Fruit fly (Drosophila melanogaster) whole organism: ENCODE data around the gene CG13724.

Experiments used
- CG8478 ChIP-seq: fragments of >200 bp; optimal IDR thresholded peaks from 2 replicates; lab custom pipeline; 2018; ENCODE audit warnings: inconsistent platforms
- pan ChIP-seq: fragments of >200 bp; optimal IDR thresholded peaks from 2 replicates; lab custom pipeline; 2017

DNA sequence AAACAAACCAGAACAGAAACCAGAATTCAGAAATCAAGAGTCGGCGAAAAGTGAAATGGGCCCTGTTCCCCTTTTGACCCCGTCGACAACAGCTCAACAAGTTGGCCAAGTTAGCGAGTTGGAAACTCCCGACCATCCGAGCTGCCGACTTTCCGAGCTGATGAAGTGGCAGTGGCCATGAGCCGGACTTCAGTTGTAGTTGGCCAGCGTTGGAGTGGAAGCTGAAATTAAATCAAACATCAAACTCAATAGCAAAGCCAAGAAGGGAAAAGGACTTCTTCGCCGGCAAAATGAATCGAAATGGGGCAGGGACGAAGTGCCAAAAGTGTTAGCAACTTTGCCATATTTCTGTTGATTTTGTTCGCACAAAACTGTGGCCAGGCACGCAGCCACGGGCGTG is at the start of gene CG13724:
- TF ChIP-seq pan (lab: Kevin White, UChicago): no peak
- no peak for TF ChIP-seq CG8478 (lab: Kevin White, UChicago)
